Fruit fly (Drosophila melanogaster) whole organism, embryonic: Measurements from ENCODE around the gene Tdg.
A peak's percentile ranks its signal among the peaks of the same experiment; 100 is the strongest.

ENCODE experiments used
- Abd-B ChIP-seq: fragments of 200-800 bp; sonication (Bioruptor generic); optimal IDR thresholded peaks from 2 replicates; lab custom pipeline; 2018; ENCODE audit warnings: missing biosample characterization, mild to moderate bottlenecking, missing genetic modification characterization, moderate library complexity
- Ada2b ChIP-seq: fragments of 200-800 bp; sonication (Bioruptor generic); IDR thresholded peaks from 2 replicates; pipeline ENCODE4 v1.3.6; 2022; ENCODE audit warnings: missing biosample characterization, missing genetic modification characterization
- Adf1 ChIP-seq: fragments of 200-800 bp; sonication (Bioruptor generic); IDR thresholded peaks from 2 replicates; pipeline ENCODE4 v1.3.6; 2022; ENCODE audit warnings: missing biosample characterization, missing genetic modification characterization
- CG11456 ChIP-seq: fragments of 200-800 bp; sonication (Bioruptor generic); IDR thresholded peaks from 3 replicates; pipeline ENCODE4 v1.3.6; 2022; ENCODE audit warnings: missing biosample characterization, missing genetic modification characterization
- CG11696 ChIP-seq: fragments of 200-800 bp; sonication (Bioruptor generic); IDR thresholded peaks from 2 replicates; pipeline ENCODE4 v1.3.6; 2022; ENCODE audit warnings: missing biosample characterization, missing genetic modification characterization
- CG12155 ChIP-seq: fragments of 200-800 bp; sonication (Bioruptor generic); optimal IDR thresholded peaks from 3 replicates; lab custom pipeline; 2016; ENCODE audit warnings: missing biosample characterization, missing genetic modification characterization
- CG12942 ChIP-seq: fragments of 200-800 bp; sonication (Bioruptor generic); optimal IDR thresholded peaks from 3 replicates; lab custom pipeline; 2016; ENCODE audit warnings: missing biosample characterization, missing genetic modification characterization
- CG13624 ChIP-seq: fragments of 200-800 bp; sonication (Bioruptor generic); optimal IDR thresholded peaks from 2 replicates; lab custom pipeline; 2016; ENCODE audit warnings: missing biosample characterization, missing genetic modification characterization
- CG14014 ChIP-seq: fragments of 200-800 bp; sonication (Bioruptor generic); IDR thresholded peaks from 2 replicates; pipeline ENCODE4 v1.3.6; 2022; ENCODE audit warnings: missing biosample characterization, missing genetic modification characterization
- CG14667 ChIP-seq: fragments of 200-800 bp; sonication (Bioruptor generic); IDR thresholded peaks from 2 replicates; pipeline ENCODE4 v1.3.6; 2022; ENCODE audit warnings: missing biosample characterization, missing genetic modification characterization
- CG1647 ChIP-seq: fragments of 200-800 bp; sonication (Bioruptor generic); optimal IDR thresholded peaks from 3 replicates; lab custom pipeline; 2016; ENCODE audit warnings: missing biosample characterization, missing genetic modification characterization
- CG32532 ChIP-seq: fragments of 200-800 bp; sonication (Bioruptor generic); IDR thresholded peaks from 2 replicates; pipeline ENCODE4 v1.3.6; 2022; ENCODE audit warnings: missing biosample characterization, missing genetic modification characterization
- CG34224 ChIP-seq: fragments of 200-800 bp; sonication (Bioruptor generic); IDR thresholded peaks from 3 replicates; pipeline ENCODE4 v1.3.6; 2022; ENCODE audit warnings: missing biosample characterization, missing genetic modification characterization; ENCODE audit not compliant: partially characterized antibody
- CG4424 ChIP-seq: fragments of 200-800 bp; sonication (Bioruptor generic); optimal IDR thresholded peaks from 3 replicates; lab custom pipeline; 2016; ENCODE audit warnings: missing biosample characterization, missing genetic modification characterization
- CG4707 ChIP-seq: fragments of 200-800 bp; sonication (Bioruptor generic); optimal IDR thresholded peaks from 2 replicates; lab custom pipeline; 2018; ENCODE audit warnings: missing biosample characterization, mild to moderate bottlenecking, missing genetic modification characterization, moderate library complexity
- CG4730 ChIP-seq: fragments of 200-800 bp; sonication (Bioruptor generic); IDR thresholded peaks from 2 replicates; pipeline ENCODE4 v1.3.6; 2022; ENCODE audit warnings: missing biosample characterization, missing genetic modification characterization
- CG6175 ChIP-seq: fragments of 200-800 bp; sonication (Bioruptor generic); IDR thresholded peaks from 3 replicates; pipeline ENCODE4 v1.3.6; 2022; ENCODE audit warnings: missing biosample characterization, missing genetic modification characterization
- CG6254 ChIP-seq: fragments of 200-800 bp; sonication (Bioruptor generic); optimal IDR thresholded peaks from 3 replicates; lab custom pipeline; 2017; ENCODE audit warnings: mild to moderate bottlenecking, missing biosample characterization, missing genetic modification reagents, missing genetic modification characterization
- CG6272 ChIP-seq: fragments of 200-800 bp; sonication (Bioruptor generic); IDR thresholded peaks from 2 replicates; pipeline ENCODE4 v1.3.6; 2022; ENCODE audit warnings: missing biosample characterization, missing genetic modification characterization
- CG8359 ChIP-seq: fragments of 200-800 bp; sonication (Bioruptor generic); optimal IDR thresholded peaks from 2 replicates; lab custom pipeline; 2017; ENCODE audit warnings: missing biosample characterization, mild to moderate bottlenecking, missing genetic modification characterization, borderline replicate concordance
- CG9797 ChIP-seq: fragments of 200-800 bp; sonication (Bioruptor generic); optimal IDR thresholded peaks from 3 replicates; lab custom pipeline; 2018; ENCODE audit warnings: missing biosample characterization, mild to moderate bottlenecking, missing genetic modification characterization
- Dbx ChIP-seq: fragments of 200-800 bp; sonication (Bioruptor generic); IDR thresholded peaks from 3 replicates; pipeline ENCODE4 v1.3.6; 2022; ENCODE audit warnings: missing biosample characterization, missing genetic modification characterization
- Dref ChIP-seq: fragments of 200-800 bp; sonication (Bioruptor generic); IDR thresholded peaks from 2 replicates; pipeline ENCODE4 v1.3.6; 2022; ENCODE audit warnings: missing biosample characterization, missing genetic modification characterization
- ERR ChIP-seq: fragments of 200-800 bp; sonication (Bioruptor generic); optimal IDR thresholded peaks from 2 replicates; lab custom pipeline; 2016; ENCODE audit warnings: missing biosample characterization, missing genetic modification characterization
- Fer1 ChIP-seq: fragments of 200-800 bp; sonication (Bioruptor generic); optimal IDR thresholded peaks from 2 replicates; lab custom pipeline; 2017; ENCODE audit warnings: missing biosample characterization, mild to moderate bottlenecking, missing genetic modification characterization
- Gsc ChIP-seq: fragments of 200-800 bp; sonication (Bioruptor generic); IDR thresholded peaks from 2 replicates; pipeline ENCODE4 v1.3.6; 2022; ENCODE audit warnings: missing biosample characterization, missing genetic modification characterization
- H15 ChIP-seq: fragments of 200-800 bp; sonication (Bioruptor generic); IDR thresholded peaks from 3 replicates; pipeline ENCODE4 v1.3.6; 2022; ENCODE audit warnings: missing biosample characterization, missing genetic modification characterization
- Hr3 ChIP-seq: fragments of 200-800 bp; sonication (Bioruptor generic); optimal IDR thresholded peaks from 3 replicates; lab custom pipeline; 2016; ENCODE audit warnings: missing biosample characterization, missing genetic modification characterization
- Lpt ChIP-seq: fragments of >200 bp; optimal IDR thresholded peaks from 2 replicates; lab custom pipeline; 2018; ENCODE audit warnings: missing biosample characterization, missing genetic modification characterization
- Mad ChIP-seq: fragments of 200-800 bp; sonication (Bioruptor generic); optimal IDR thresholded peaks from 2 replicates; lab custom pipeline; 2016; ENCODE audit warnings: missing biosample characterization, missing genetic modification characterization
- Six4 ChIP-seq: fragments of 200-800 bp; sonication (Bioruptor generic); optimal IDR thresholded peaks from 2 replicates; lab custom pipeline; 2016; ENCODE audit warnings: missing biosample characterization, missing genetic modification characterization
- Sox102F ChIP-seq: fragments of 200-800 bp; sonication (Bioruptor generic); optimal IDR thresholded peaks from 2 replicates; lab custom pipeline; 2018; ENCODE audit warnings: missing biosample characterization, mild to moderate bottlenecking, missing genetic modification characterization, moderate library complexity
- Vsx1 ChIP-seq: fragments of 200-800 bp; sonication (Bioruptor generic); optimal IDR thresholded peaks from 2 replicates; lab custom pipeline; 2017; ENCODE audit warnings: missing biosample characterization, mild to moderate bottlenecking, missing genetic modification characterization, missing genetic modification reagents
- ap ChIP-seq: fragments of 200-800 bp; sonication (Bioruptor generic); IDR thresholded peaks from 2 replicates; pipeline ENCODE4 v1.3.6; 2022; ENCODE audit warnings: missing biosample characterization, missing genetic modification characterization
- ash1 ChIP-seq: fragments of 200-800 bp; sonication (Bioruptor generic); optimal IDR thresholded peaks from 2 replicates; lab custom pipeline; 2018; ENCODE audit warnings: missing biosample characterization, mild to moderate bottlenecking, missing genetic modification characterization
- cas ChIP-seq: fragments of 200-800 bp; sonication (Bioruptor generic); IDR thresholded peaks from 2 replicates; pipeline ENCODE4 v1.3.6; 2022; ENCODE audit warnings: missing biosample characterization, missing genetic modification characterization
- chn ChIP-seq: fragments of 200-800 bp; sonication (Bioruptor generic); optimal IDR thresholded peaks from 2 replicates; lab custom pipeline; 2016; ENCODE audit warnings: missing biosample characterization, missing genetic modification characterization
- cwo ChIP-seq: fragments of 200-800 bp; sonication (Bioruptor generic); optimal IDR thresholded peaks from 3 replicates; lab custom pipeline; 2017; ENCODE audit warnings: missing biosample characterization, missing genetic modification characterization, mild to moderate bottlenecking, moderate library complexity, missing genetic modification reagents
- da ChIP-seq: fragments of 200-800 bp; sonication (Bioruptor generic); optimal IDR thresholded peaks from 2 replicates; lab custom pipeline; 2016; ENCODE audit warnings: missing biosample characterization, missing genetic modification characterization
- dan ChIP-seq: fragments of 200-800 bp; sonication (Bioruptor generic); IDR thresholded peaks from 2 replicates; pipeline ENCODE4 v1.3.6; 2022; ENCODE audit warnings: missing biosample characterization, missing genetic modification characterization
- dpn ChIP-seq, 2 experiments: fragments of 200-800 bp; sonication (Bioruptor generic); optimal IDR thresholded peaks; 3 replicates each; lab custom pipeline; 2016; ENCODE audit warnings: missing biosample characterization in 2 of 2, missing genetic modification characterization in 2 of 2
- ind ChIP-seq: fragments of 200-800 bp; sonication (Bioruptor generic); optimal IDR thresholded peaks from 3 replicates; lab custom pipeline; 2016; ENCODE audit warnings: missing biosample characterization, missing genetic modification characterization
- jigr1 ChIP-seq: fragments of 200-800 bp; sonication (Bioruptor generic); IDR thresholded peaks from 3 replicates; pipeline ENCODE4 v1.3.6; 2022; ENCODE audit warnings: missing biosample characterization, missing genetic modification characterization
- jing ChIP-seq: fragments of 200-800 bp; sonication (Bioruptor generic); optimal IDR thresholded peaks from 2 replicates; lab custom pipeline; 2018; ENCODE audit warnings: missing biosample characterization, mild to moderate bottlenecking, missing genetic modification characterization
- ken ChIP-seq: fragments of 200-800 bp; sonication (Bioruptor generic); IDR thresholded peaks from 3 replicates; pipeline ENCODE4 v1.3.6; 2022; ENCODE audit warnings: missing biosample characterization, missing genetic modification characterization
- org-1 ChIP-seq: fragments of 200-800 bp; sonication (Bioruptor generic); optimal IDR thresholded peaks from 2 replicates; lab custom pipeline; 2017; ENCODE audit warnings: missing biosample characterization, missing genetic modification characterization
- sisA ChIP-seq: fragments of 200-800 bp; sonication (Bioruptor generic); IDR thresholded peaks from 2 replicates; pipeline ENCODE4 v1.3.6; 2022; ENCODE audit warnings: missing biosample characterization, missing genetic modification characterization
- slbo ChIP-seq: fragments of 200-800 bp; sonication (Bioruptor generic); IDR thresholded peaks from 2 replicates; pipeline ENCODE4 v1.3.6; 2022; ENCODE audit warnings: missing biosample characterization, missing genetic modification characterization
- tap ChIP-seq: fragments of 200-800 bp; optimal IDR thresholded peaks from 3 replicates; lab custom pipeline; 2019; ENCODE audit warnings: missing biosample characterization, mild to moderate bottlenecking, missing genetic modification characterization, moderate library complexity
- trh ChIP-seq: fragments of 200-800 bp; sonication (Bioruptor generic); optimal IDR thresholded peaks from 2 replicates; lab custom pipeline; 2016; ENCODE audit warnings: missing biosample characterization, missing genetic modification characterization
- vnd ChIP-seq: fragments of 200-800 bp; sonication (Bioruptor generic); IDR thresholded peaks from 3 replicates; pipeline ENCODE4 v1.3.6; 2022; ENCODE audit warnings: missing biosample characterization, missing genetic modification characterization; ENCODE audit not compliant: partially characterized antibody
- wor ChIP-seq: fragments of 200-800 bp; sonication (Bioruptor generic); IDR thresholded peaks from 2 replicates; pipeline ENCODE4 v1.3.6; 2022; ENCODE audit warnings: missing biosample characterization, missing genetic modification characterization

The Tdg gene

dm6 chr4:497724-498123 is 59.9 kb downstream of the Tdg start (continued):
- TF ChIP-seq CG6175: no peak
- TF ChIP-seq CG34224 (GFP tag; lab: Robert Waterston, UW): no peak
- TF ChIP-seq CG4730 (GFP tag; lab: Robert Waterston, UW): no peak; the same call in 1 of the 2 replicates
- TF ChIP-seq slbo (GFP tag; lab: Robert Waterston, UW): no peak
- TF ChIP-seq CG32532: no peak
- no peak; the same call in 2 of the 3 replicates for TF ChIP-seq ken (GFP tag; lab: Robert Waterston, UW)
- peak; percentile 75 for TF ChIP-seq ERR (GFP tag; lab: Kevin White, UChicago)
- peak; percentile 19 for TF ChIP-seq ind (GFP tag; lab: Kevin White, UChicago)
- peak; percentile 94 for TF ChIP-seq Fer1
- peak; percentile 89 for TF ChIP-seq tap (tag; lab: Kevin White, UChicago)
- TF ChIP-seq ap (GFP tag; lab: Robert Waterston, UW): no peak; the same call in 1 of the 2 replicates
- no peak for TF ChIP-seq Gsc (GFP tag; lab: Robert Waterston, UW)
- TF ChIP-seq chn (GFP tag; lab: Kevin White, UChicago): peak; percentile 67
- no peak for TF ChIP-seq vnd (GFP tag; lab: Robert Waterston, UW)
- TF ChIP-seq da (GFP tag; lab: Kevin White, UChicago): peak; percentile 89
- TF ChIP-seq jigr1 (GFP tag; lab: Robert Waterston, UW): no peak
- TF ChIP-seq CG4424: peak; percentile 88
- peak; percentile 94 for TF ChIP-seq org-1 (GFP tag; lab: Kevin White, UChicago)
- TF ChIP-seq CG14014 (GFP tag; lab: Robert Waterston, UW): peak; percentile 88; the same call in 1 of the 2 replicates
- peak; percentile 39 for TF ChIP-seq jing
- TF ChIP-seq CG1647 (GFP tag; lab: Kevin White, UChicago): peak; percentile 87
- TF ChIP-seq CG12942 (GFP tag; lab: Kevin White, UChicago): peak; percentile 88
- TF ChIP-seq CG9797 (GFP tag; lab: Kevin White, UChicago): no peak
- TF ChIP-seq H15: peak; percentile 53; the same call in 1 of the 3 replicates
- no peak for TF ChIP-seq wor
- peak; percentile 97 for TF ChIP-seq Vsx1 (GFP tag; lab: Kevin White, UChicago)
- TF ChIP-seq Adf1 (GFP tag; lab: Robert Waterston, UW): no peak
- peak; percentile 96 for TF ChIP-seq CG4707 (GFP tag; lab: Kevin White, UChicago)
- TF ChIP-seq CG11456 (GFP tag; lab: Robert Waterston, UW): no peak
- peak; percentile 52; the same call in 1 of the 2 replicates for TF ChIP-seq Ada2b
- no peak for TF ChIP-seq dan (GFP tag; lab: Robert Waterston, UW)
- TF ChIP-seq dpn (GFP tag; optimal IDR thresholded peaks at IDR 0.05; lab: Kevin White, UChicago): peak; percentile 68 to 90
- TF ChIP-seq cas (GFP tag; lab: Robert Waterston, UW): peak; percentile 32; the same call in 1 of the 2 replicates
- peak; percentile 83 for TF ChIP-seq Mad (GFP tag; lab: Kevin White, UChicago)
- peak; percentile 72 for TF ChIP-seq CG13624 (GFP tag; lab: Kevin White, UChicago)
- no peak for TF ChIP-seq sisA (GFP tag; lab: Robert Waterston, UW)
- TF ChIP-seq Dref (GFP tag; lab: Robert Waterston, UW): no peak
- peak; percentile 82 for TF ChIP-seq Sox102F
- no peak for TF ChIP-seq CG6272 (GFP tag; lab: Robert Waterston, UW)
- TF ChIP-seq Lpt (GFP tag; lab: Kevin White, UChicago): no peak
- TF ChIP-seq Six4: peak; percentile 87
- TF ChIP-seq CG8359 (GFP tag; lab: Kevin White, UChicago): peak; percentile 92
- TF ChIP-seq CG11696 (GFP tag; lab: Robert Waterston, UW): peak; percentile 79
- peak; percentile 71 for TF ChIP-seq CG12155 (GFP tag; lab: Kevin White, UChicago)
- TF ChIP-seq trh: peak; percentile 92
- TF ChIP-seq Abd-B (GFP tag; lab: Kevin White, UChicago): no peak
- no peak; the same call in 2 of the 3 replicates for TF ChIP-seq Dbx (GFP tag; lab: Robert Waterston, UW)
- TF ChIP-seq Hr3: peak; percentile 58
- no peak for TF ChIP-seq CG14667 (GFP tag; lab: Robert Waterston, UW)
- TF ChIP-seq cwo (GFP tag; lab: Kevin White, UChicago): peak; percentile 73
- TF ChIP-seq CG6254 (GFP tag; lab: Kevin White, UChicago): peak; percentile 93
- peak; percentile 94 for TF ChIP-seq ash1 (GFP tag; lab: Kevin White, UChicago)
